In the genomic region with DNA sequence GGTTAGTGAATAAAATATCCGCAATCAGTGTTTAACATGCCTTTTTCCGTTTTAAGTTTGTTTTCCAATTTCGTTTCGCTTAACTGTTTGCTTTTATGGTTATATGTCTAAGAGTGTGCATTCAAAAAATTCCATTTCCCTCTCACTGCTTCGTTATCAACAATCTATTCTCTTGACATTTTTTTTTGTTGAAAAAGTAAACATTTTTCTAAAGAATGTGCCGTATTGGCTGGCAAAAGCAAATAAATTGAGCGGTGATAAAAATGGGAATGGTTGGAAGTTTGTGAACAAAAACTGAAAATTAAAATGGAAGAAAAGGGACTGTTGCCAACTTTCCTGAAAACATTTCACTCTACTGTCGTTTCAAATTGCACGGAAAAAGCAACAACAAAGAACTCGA, we compare ENCODE assay signal across 2 worm cellular contexts.
TF ChIP-seq lines count a peak whose summit lies in the region.

No protein-coding gene starts in this region.

TF ChIP-seq in whole organism, L1 larva, 84 proteins besides CTCF, POLR2A, EP300 and RAD21 (continued from another document):
- TF ChIP-seq ceh-8 (GFP tag; optimal IDR thresholded peaks at IDR 0.05; lab: Kevin White, UChicago) (no peak), skn-1 (tag; optimal IDR thresholded peaks at IDR 0.05; lab: Kevin White, UChicago) (no peak), rnt-1 (tag; optimal IDR thresholded peaks at IDR 0.05; lab: Kevin White, UChicago) (no peak)

TF ChIP-seq in whole organism, L4 larva, 104 proteins besides CTCF, POLR2A, EP300 and RAD21 (continued from another document):
- TF ChIP-seq daf-16 (GFP tag; optimal IDR thresholded peaks at IDR 0.05; lab: Kevin White, UChicago): no peak
- peak; percentile 91 for TF ChIP-seq daf-16 (tag; optimal IDR thresholded peaks at IDR 0.05; lab: Kevin White, UChicago)
- no peak for TF ChIP-seq zfp-2 (tag; optimal IDR thresholded peaks at IDR 0.05; lab: Kevin White, UChicago)
- TF ChIP-seq daf-8 (GFP tag; IDR thresholded peaks at IDR 0.05; lab: Robert Waterston, UW): no peak
- TF ChIP-seq ceh-28 (tag; optimal IDR thresholded peaks at IDR 0.05; lab: Kevin White, UChicago): no peak
- no peak for TF ChIP-seq nhr-237 (tag; optimal IDR thresholded peaks at IDR 0.05; lab: Kevin White, UChicago)
- TF ChIP-seq nhr-76 (tag; optimal IDR thresholded peaks at IDR 0.05; lab: Kevin White, UChicago): no peak
- no peak for TF ChIP-seq attf-4 (tag; optimal IDR thresholded peaks at IDR 0.05; lab: Kevin White, UChicago)
- TF ChIP-seq hlh-30 (tag; optimal IDR thresholded peaks at IDR 0.05; lab: Kevin White, UChicago; ENCODE audit: insufficient read depth): no peak
- TF ChIP-seq zip-11 (GFP tag; IDR thresholded peaks at IDR 0.05; lab: Robert Waterston, UW): no peak
- TF ChIP-seq nhr-42 (GFP tag; IDR thresholded peaks at IDR 0.05; lab: Robert Waterston, UW): no peak
- TF ChIP-seq nhr-11 (tag; optimal IDR thresholded peaks at IDR 0.05; lab: Kevin White, UChicago): no peak
- TF ChIP-seq hlh-11 (tag; optimal IDR thresholded peaks at IDR 0.05; lab: Kevin White, UChicago): peak; percentile 35
- no peak for TF ChIP-seq hif-1 (tag; optimal IDR thresholded peaks at IDR 0.05; lab: Kevin White, UChicago)
- peak; percentile 52; the same call in 1 of the 2 replicates for TF ChIP-seq php-3 (GFP tag; IDR thresholded peaks at IDR 0.05; lab: Robert Waterston, UW)
- no peak for TF ChIP-seq Y105C5A.15 (GFP tag; IDR thresholded peaks at IDR 0.05; lab: Robert Waterston, UW)
- TF ChIP-seq Y5F2A.4 (GFP tag; optimal IDR thresholded peaks at IDR 0.05; lab: Kevin White, UChicago): no peak
- no peak for TF ChIP-seq dmd-8 (GFP tag; IDR thresholded peaks at IDR 0.05; lab: Robert Waterston, UW)
- TF ChIP-seq F10B5.3 (tag; optimal IDR thresholded peaks at IDR 0.05; lab: Kevin White, UChicago): no peak
- TF ChIP-seq lir-3 (tag; optimal IDR thresholded peaks at IDR 0.05; lab: Kevin White, UChicago): no peak
- no peak for TF ChIP-seq egl-27 (tag; optimal IDR thresholded peaks at IDR 0.05; lab: Kevin White, UChicago)
- TF ChIP-seq F49E8.2 (tag; optimal IDR thresholded peaks at IDR 0.05; lab: Kevin White, UChicago; ENCODE audit: borderline replicate concordance): no peak
- no peak for TF ChIP-seq ceh-44 (GFP tag; IDR thresholded peaks at IDR 0.05; lab: Robert Waterston, UW)
- peak; percentile 35 for TF ChIP-seq nhr-28 (tag; optimal IDR thresholded peaks at IDR 0.05; lab: Kevin White, UChicago)
- no peak for TF ChIP-seq tra-1 (GFP tag; IDR thresholded peaks at IDR 0.05; lab: Robert Waterston, UW)
- no peak for TF ChIP-seq ztf-11 (tag; optimal IDR thresholded peaks at IDR 0.05; lab: Kevin White, UChicago)
- TF ChIP-seq ceh-32 (tag; optimal IDR thresholded peaks at IDR 0.05; lab: Kevin White, UChicago; ENCODE audit: poor library complexity): no peak
